Worm (Caenorhabditis elegans) whole organism, L4 larva: ENCODE measurements around the gene gpd-2.

Experiments
- aha-1 ChIP-seq: fragments of 150-350 bp; peaks from one replicate; lab custom pipeline; 2014; ENCODE audit warnings: missing biosample characterization, missing genetic modification characterization
- ceh-82 ChIP-seq: sonication (generic microtip); optimal IDR thresholded peaks from 2 replicates; lab custom pipeline; 2017; ENCODE audit warnings: missing biosample characterization, missing genetic modification characterization
- daf-8 ChIP-seq: fragments of 200-800 bp; sonication (Bioruptor generic); IDR thresholded peaks from 2 replicates; pipeline ENCODE4 v1.3.6; 2022; ENCODE audit warnings: missing genetic modification characterization, missing compliant biosample characterization
- nhr-111 ChIP-seq: fragments of 200-800 bp; sonication (Bioruptor generic); optimal IDR thresholded peaks from 2 replicates; lab custom pipeline; 2018; ENCODE audit warnings: mild to moderate bottlenecking, missing genetic modification characterization, missing compliant biosample characterization
- rbr-2 ChIP-seq: sonication (generic microtip); optimal IDR thresholded peaks from 2 replicates; lab custom pipeline; 2016; ENCODE audit warnings: missing genotype, missing genetic modification characterization, missing compliant biosample characterization
- snpc-4 ChIP-seq: fragments of 150-350 bp; optimal IDR thresholded peaks from 2 replicates; lab custom pipeline; 2014; ENCODE audit warnings: missing biosample characterization, missing genetic modification characterization
- tag-97 ChIP-seq: fragments of 200-800 bp; sonication (Bioruptor generic); IDR thresholded peaks from 2 replicates; pipeline ENCODE4 v1.3.6; 2022; ENCODE audit warnings: missing genetic modification characterization, missing compliant biosample characterization
- ztf-11 ChIP-seq: fragments of 150-350 bp; optimal IDR thresholded peaks from 2 replicates; lab custom pipeline; 2014; ENCODE audit warnings: missing biosample characterization, missing genetic modification characterization

- no peak for TF ChIP-seq aha-1 (tag; lab: Kevin White, UChicago)
- TF ChIP-seq tag-97, result no peak
- no peak for TF ChIP-seq rbr-2
- TF ChIP-seq ztf-11, result no peak
- TF ChIP-seq daf-8 (GFP tag; lab: Robert Waterston, UW), result no peak
- TF ChIP-seq nhr-111 (GFP tag; lab: Kevin White, UChicago), result no peak
- TF ChIP-seq snpc-4 (tag; lab: Kevin White, UChicago), result no peak
- no peak for TF ChIP-seq ceh-82 (tag; lab: Kevin White, UChicago)
Measured at ce11 chrX:3110576-3110975, 3.9 kb downstream of the gpd-2 start, which contains the start of gene gpcp-1.
